Fruit fly (Drosophila melanogaster): ENCODE data around the gene CG10311.
A peak's percentile ranks its signal among the peaks of the same experiment; 100 is the strongest.

CG10311 gene

dm6 chr3R:16308057-16308456 is 48.8 kb downstream of the CG10311 start:
- TF ChIP-seq Hr39 (GFP tag; optimal IDR thresholded peaks at IDR 0.05): no peak
- no peak for TF ChIP-seq Sox102F (GFP tag; optimal IDR thresholded peaks at IDR 0.05)
- TF ChIP-seq pdm3 (GFP tag; optimal IDR thresholded peaks at IDR 0.05): no peak
- TF ChIP-seq dsx (GFP tag; optimal IDR thresholded peaks at IDR 0.05; ENCODE audit: poor library complexity, severe bottlenecking): peak; percentile 19
- TF ChIP-seq net (GFP tag; optimal IDR thresholded peaks at IDR 0.05): no peak

dm6 chr3R:16305185-16305989 is 51.4 kb downstream of the CG10311 start, which contains the start of gene Zip89B:
Gene Zip89B (plus strand): TSS chr3R:16305758.
- TF ChIP-seq salr (GFP tag; optimal IDR thresholded peaks at IDR 0.05) (no peak), achi (GFP tag; optimal IDR thresholded peaks at IDR 0.05) (no peak), Blimp-1 (GFP tag; optimal IDR thresholded peaks at IDR 0.05) (peak; percentile 51), Eip93F (GFP tag; optimal IDR thresholded peaks at IDR 0.05) (peak; percentile 38), dsx (GFP tag; optimal IDR thresholded peaks at IDR 0.05; ENCODE audit: poor library complexity, severe bottlenecking) (peak; percentile 64), vri (GFP tag; optimal IDR thresholded peaks at IDR 0.05) (peak; percentile 73), esn (GFP tag; optimal IDR thresholded peaks at IDR 0.05) (peak; percentile 23), CG6854 (GFP tag; optimal IDR thresholded peaks at IDR 0.05) (peak; percentile 75), CG8632 (GFP tag; optimal IDR thresholded peaks at IDR 0.05) (no peak), pdm3 (GFP tag; optimal IDR thresholded peaks at IDR 0.05) (no peak), Eip78C (GFP tag) (peak; percentile 69), Lpt (GFP tag; optimal IDR thresholded peaks at IDR 0.05) (peak; percentile 3), CG1621 (tag; optimal IDR thresholded peaks at IDR 0.05) (peak; percentile 17), fd85E (GFP tag; optimal IDR thresholded peaks at IDR 0.05) (no peak), Gug (GFP tag; IDR thresholded peaks at IDR 0.05) (no peak), CG6808 (GFP tag; optimal IDR thresholded peaks at IDR 0.05) (no peak)
